Worm (Caenorhabditis elegans) whole organism, L4 larva: ENCODE results near the gene acs-4.

Experiments
- D1046.2 ChIP-seq: fragments of 200-800 bp; sonication (Bioruptor generic); IDR thresholded peaks from 2 replicates; pipeline ENCODE4 v1.3.6; 2022; ENCODE audit warnings: missing genetic modification characterization, missing compliant biosample characterization
- F26F4.8 ChIP-seq: fragments of 200-800 bp; sonication (Bioruptor generic); conservative IDR thresholded peaks from 2 replicates; pipeline ENCODE4 v1.3.6; 2022; ENCODE audit warnings: missing genetic modification characterization, missing compliant biosample characterization
- Y105C5A.15 ChIP-seq: fragments of 200-800 bp; sonication (Bioruptor generic); IDR thresholded peaks from 2 replicates; pipeline ENCODE4 v1.3.6; 2022; ENCODE audit warnings: missing genetic modification characterization, missing compliant biosample characterization
- aly-2 ChIP-seq: sonication (generic microtip); optimal IDR thresholded peaks from 2 replicates; lab custom pipeline; 2018; ENCODE audit warnings: missing biosample characterization, missing genetic modification characterization
- arid-1 ChIP-seq: fragments of 200-800 bp; sonication (Bioruptor generic); conservative IDR thresholded peaks from 2 replicates; pipeline ENCODE4 v1.3.6; 2022; ENCODE audit warnings: missing genetic modification reagents, missing genetic modification characterization, missing compliant biosample characterization
- attf-4 ChIP-seq: sonication (generic microtip); optimal IDR thresholded peaks from 3 replicates; lab custom pipeline; 2017; ENCODE audit warnings: missing biosample characterization, missing genetic modification characterization
- ceh-44 ChIP-seq: fragments of 200-800 bp; sonication (Bioruptor generic); IDR thresholded peaks from 2 replicates; pipeline ENCODE4 v1.3.6; 2022; ENCODE audit warnings: missing genetic modification reagents, missing genetic modification characterization, missing compliant biosample characterization
- ceh-62 ChIP-seq: sonication (generic microtip); optimal IDR thresholded peaks from 2 replicates; lab custom pipeline; 2017; ENCODE audit warnings: missing biosample characterization, missing genetic modification characterization
- cey-2 ChIP-seq: sonication (generic microtip); optimal IDR thresholded peaks from 3 replicates; lab custom pipeline; 2017; ENCODE audit warnings: missing genetic modification characterization, mild to moderate bottlenecking, missing compliant biosample characterization, antibody characterized with exemption, borderline replicate concordance; ENCODE audit not compliant: insufficient read depth
- daf-12 ChIP-seq: fragments of 150-350 bp; optimal IDR thresholded peaks from 2 replicates; lab custom pipeline; 2014; ENCODE audit warnings: missing biosample characterization, missing genetic modification reagents, missing genetic modification characterization
- daf-16 ChIP-seq, 3 experiments: sonication (generic microtip); optimal IDR thresholded peaks; 2 replicates each; lab custom pipeline; 2016 to 2017; ENCODE audit warnings: missing genetic modification characterization in 3 of 3, missing genetic modification reagents in 3 of 3, mild to moderate bottlenecking in 2 of 3, missing compliant biosample characterization in 2 of 3, missing biosample characterization in 1 of 3, moderate library complexity in 1 of 3
- dpl-1 ChIP-seq: fragments of 150-350 bp; optimal IDR thresholded peaks from 2 replicates; lab custom pipeline; 2014; ENCODE audit warnings: missing biosample characterization, missing genetic modification reagents, missing genetic modification characterization
- dve-1 ChIP-seq: sonication (generic microtip); optimal IDR thresholded peaks from 2 replicates; lab custom pipeline; 2017; ENCODE audit warnings: antibody characterized with exemption, mild to moderate bottlenecking, missing genetic modification characterization, missing compliant biosample characterization; ENCODE audit not compliant: insufficient read depth
- fkh-10 ChIP-seq: fragments of 150-350 bp; optimal IDR thresholded peaks from 2 replicates; lab custom pipeline; 2014; ENCODE audit warnings: missing biosample characterization, missing genetic modification reagents, missing genetic modification characterization
- gei-8 ChIP-seq: fragments of 200-800 bp; sonication (Bioruptor generic); optimal IDR thresholded peaks from 2 replicates; lab custom pipeline; 2018; ENCODE audit warnings: mild to moderate bottlenecking, missing genetic modification characterization, missing compliant biosample characterization
- hif-1 ChIP-seq, 2 experiments: sonication (generic microtip); optimal IDR thresholded peaks; 2 replicates each; lab custom pipeline; 2016 to 2017; ENCODE audit warnings: missing compliant biosample characterization in 2 of 2, missing genetic modification characterization in 2 of 2, missing genetic modification reagents in 2 of 2, missing genotype in 2 of 2, mild to moderate bottlenecking in 1 of 2
- hlh-11 ChIP-seq: fragments of 200-800 bp; sonication (Bioruptor generic); optimal IDR thresholded peaks from 2 replicates; lab custom pipeline; 2018; ENCODE audit warnings: mild to moderate bottlenecking, missing genetic modification characterization, missing compliant biosample characterization
- hlh-30 ChIP-seq: sonication (generic microtip); optimal IDR thresholded peaks from 2 replicates; lab custom pipeline; 2017; ENCODE audit warnings: antibody characterized with exemption, mild to moderate bottlenecking, missing genetic modification characterization, missing compliant biosample characterization; ENCODE audit not compliant: insufficient read depth
- hmg-1.1 ChIP-seq: fragments of 200-800 bp; sonication (Bioruptor generic); IDR thresholded peaks from 2 replicates; pipeline ENCODE4 v1.3.6; 2022; ENCODE audit warnings: missing genetic modification reagents, missing genetic modification characterization, missing compliant biosample characterization
- lim-7 ChIP-seq: fragments of 200-800 bp; sonication (Bioruptor generic); IDR thresholded peaks from 2 replicates; pipeline ENCODE4 v1.3.6; 2022; ENCODE audit warnings: missing genetic modification characterization, missing compliant biosample characterization
- lin-13 ChIP-seq: fragments of 150-350 bp; optimal IDR thresholded peaks from 2 replicates; lab custom pipeline; 2014; ENCODE audit warnings: missing biosample characterization, missing genetic modification reagents, missing genetic modification characterization
- lin-15B ChIP-seq: fragments of 150-350 bp; sonication (generic microtip); optimal IDR thresholded peaks from 3 replicates; lab custom pipeline; 2014; ENCODE audit warnings: missing biosample characterization, missing genetic modification characterization
- lin-29 ChIP-seq: fragments of 200-800 bp; sonication (Bioruptor generic); IDR thresholded peaks from 2 replicates; pipeline ENCODE4 v1.3.6; 2022; ENCODE audit warnings: missing genetic modification reagents, missing genetic modification characterization, missing compliant biosample characterization
- lin-38 ChIP-seq: fragments of 200-800 bp; sonication (Bioruptor generic); IDR thresholded peaks from 2 replicates; pipeline ENCODE4 v1.3.6; 2022; ENCODE audit warnings: missing genetic modification reagents, missing genetic modification characterization, missing compliant biosample characterization
- lsy-2 ChIP-seq, 2 experiments: fragments of 150-350 bp in 1 of 2; sonication (generic microtip) in 1 of 2; optimal IDR thresholded peaks; 2 replicates each; lab custom pipeline; 2014 to 2017; ENCODE audit warnings: missing biosample characterization in 2 of 2, missing genetic modification characterization in 2 of 2
- mdl-1 ChIP-seq, 2 experiments: fragments of 150-350 bp in 1 of 2; sonication (generic microtip) in 1 of 2; optimal IDR thresholded peaks; 2 replicates each; lab custom pipeline; 2014 to 2017; ENCODE audit warnings: missing biosample characterization in 2 of 2, missing genetic modification characterization in 2 of 2
- mep-1 ChIP-seq: fragments of 150-350 bp; sonication (generic microtip); optimal IDR thresholded peaks from 3 replicates; lab custom pipeline; 2014; ENCODE audit warnings: missing biosample characterization, missing genetic modification characterization
- mes-2 ChIP-seq: sonication (generic microtip); optimal IDR thresholded peaks from 2 replicates; lab custom pipeline; 2016; ENCODE audit warnings: missing genotype, mild to moderate bottlenecking, missing genetic modification characterization, missing compliant biosample characterization; ENCODE audit not compliant: poor library complexity, severe bottlenecking
- nhr-10 ChIP-seq: fragments of 150-350 bp; optimal IDR thresholded peaks from 2 replicates; lab custom pipeline; 2014; ENCODE audit warnings: missing biosample characterization, missing genetic modification characterization
- nhr-11 ChIP-seq: fragments of 150-350 bp; optimal IDR thresholded peaks from 2 replicates; lab custom pipeline; 2014; ENCODE audit warnings: missing biosample characterization, missing genetic modification characterization
- nhr-25 ChIP-seq: sonication (generic microtip); optimal IDR thresholded peaks from 2 replicates; lab custom pipeline; 2017; ENCODE audit warnings: missing genetic modification characterization, mild to moderate bottlenecking, missing compliant biosample characterization, antibody characterized with exemption, moderate library complexity, borderline replicate concordance; ENCODE audit not compliant: insufficient read depth
- nhr-28 ChIP-seq: fragments of 150-350 bp; optimal IDR thresholded peaks from 2 replicates; lab custom pipeline; 2014; ENCODE audit warnings: missing biosample characterization, missing genetic modification characterization
- nhr-76 ChIP-seq: fragments of 150-350 bp; optimal IDR thresholded peaks from 2 replicates; lab custom pipeline; 2014; ENCODE audit warnings: missing biosample characterization, missing genetic modification characterization
- nhr-77 ChIP-seq: fragments of 150-350 bp; optimal IDR thresholded peaks from 2 replicates; lab custom pipeline; 2014; ENCODE audit warnings: missing biosample characterization, missing genetic modification characterization
- saeg-2 ChIP-seq: fragments of 200-800 bp; sonication (Bioruptor generic); IDR thresholded peaks from 2 replicates; pipeline ENCODE4 v1.3.6; 2022; ENCODE audit warnings: missing genetic modification reagents, missing genetic modification characterization, missing compliant biosample characterization
- snpc-4 ChIP-seq: fragments of 150-350 bp; optimal IDR thresholded peaks from 2 replicates; lab custom pipeline; 2014; ENCODE audit warnings: missing biosample characterization, missing genetic modification characterization
- spr-3 ChIP-seq: fragments of 200-800 bp; sonication (Bioruptor generic); optimal IDR thresholded peaks from 2 replicates; lab custom pipeline; 2018; ENCODE audit warnings: mild to moderate bottlenecking, missing genetic modification characterization, missing compliant biosample characterization
- unc-130 ChIP-seq: sonication (generic microtip); optimal IDR thresholded peaks from 2 replicates; lab custom pipeline; 2016; ENCODE audit warnings: missing genetic modification reagents, missing genetic modification characterization, missing compliant biosample characterization
- unc-62 ChIP-seq, 3 experiments: fragments of 150-350 bp in 1 of 3; sonication (generic microtip); optimal IDR thresholded peaks in 2 of 3; peaks in 1 of 3; 1 replicate in 1 of 3; 2 replicates in 2 of 3; lab custom pipeline; 2014 to 2017; ENCODE audit warnings: missing biosample characterization in 3 of 3, missing genetic modification characterization in 3 of 3, missing genetic modification reagents in 3 of 3, missing genotype in 1 of 3
- vab-7 ChIP-seq: fragments of 200-800 bp; sonication (Bioruptor generic); IDR thresholded peaks from 2 replicates; pipeline ENCODE4 v1.3.6; 2022; ENCODE audit warnings: missing genetic modification reagents, missing genetic modification characterization, missing compliant biosample characterization
- zfp-2 ChIP-seq: sonication (generic microtip); optimal IDR thresholded peaks from 2 replicates; lab custom pipeline; 2016; ENCODE audit warnings: mild to moderate bottlenecking, missing genetic modification characterization, missing compliant biosample characterization
- zip-2 ChIP-seq: fragments of 150-350 bp; optimal IDR thresholded peaks from 2 replicates; lab custom pipeline; 2014; ENCODE audit warnings: missing biosample characterization, missing genetic modification characterization

The acs-4 gene

ce11 chrIII:7198838-7199237 is 31.2 kb downstream of the acs-4 start, which contains the start of gene pfd-5:
TSS of gene pfd-5 (minus strand) at chrIII:7198884.
- TF ChIP-seq lim-7 (GFP tag; lab: Robert Waterston, UW) (no peak), attf-4 (no peak), saeg-2 (GFP tag; lab: Robert Waterston, UW) (no peak), Y105C5A.15 (GFP tag; lab: Robert Waterston, UW) (no peak), hif-1 (tag; optimal IDR thresholded peaks at IDR 0.05; lab: Kevin White, UChicago) (peak in 1 of 2 experiments; percentile 88), lin-13 (GFP tag; lab: Kevin White, UChicago) (no peak), lsy-2 (tag; optimal IDR thresholded peaks at IDR 0.05; lab: Kevin White, UChicago) (peak in 1 of 2 experiments; percentile 84), gei-8 (GFP tag; lab: Kevin White, UChicago) (no peak), aly-2 (tag; lab: Kevin White, UChicago) (no peak), hlh-30 (tag; lab: Kevin White, UChicago) (peak; percentile 36), lin-29 (GFP tag; lab: Robert Waterston, UW) (no peak), arid-1 (GFP tag; lab: Robert Waterston, UW) (no peak), lin-38 (peak; percentile 53), mep-1 (peak; percentile 41), hmg-1.1 (GFP tag; lab: Robert Waterston, UW) (no peak), D1046.2 (GFP tag; lab: Robert Waterston, UW) (no peak), daf-12 (tag; lab: Kevin White, UChicago) (no peak), mes-2 (tag; lab: Kevin White, UChicago) (peak; percentile 98), ceh-62 (tag; lab: Kevin White, UChicago) (no peak), unc-130 (GFP tag; lab: Kevin White, UChicago) (peak; percentile 57), dpl-1 (GFP tag; lab: Kevin White, UChicago) (peak; percentile 92), F26F4.8 (GFP tag; lab: Robert Waterston, UW) (no peak), nhr-11 (tag; lab: Kevin White, UChicago) (no peak), fkh-10 (no peak), lin-15B (tag; lab: Kevin White, UChicago) (no peak), ceh-44 (0 out of 2 replicates have a peak, but pooled peaks have one; percentile 26), daf-16 (GFP tag; optimal IDR thresholded peaks at IDR 0.05; lab: Kevin White, UChicago) (no peak), daf-16 (tag; optimal IDR thresholded peaks at IDR 0.05; lab: Kevin White, UChicago) (peak; percentile 15), nhr-77 (tag; lab: Kevin White, UChicago) (no peak), vab-7 (GFP tag; lab: Robert Waterston, UW) (no peak), dve-1 (tag; lab: Kevin White, UChicago) (peak; percentile 22), spr-3 (no peak), zfp-2 (tag; lab: Kevin White, UChicago) (no peak)
- TF ChIP-seq, all 104 proteins: peak for 11

ce11 chrIII:7199467-7199866 is 31.8 kb downstream of the acs-4 start:
- TF ChIP-seq cey-2 (tag; lab: Kevin White, UChicago) (peak; percentile 17), mep-1 (peak; percentile 25), dve-1 (tag; lab: Kevin White, UChicago) (peak; percentile 17), hmg-1.1 (GFP tag; lab: Robert Waterston, UW) (no peak)

ce11 chrIII:7201378-7202256 is 34.0 kb downstream of the acs-4 start, which contains the start of gene dpy-31:
TSS of gene dpy-31 (plus strand) at chrIII:7202206.
- peak; percentile 12 for TF ChIP-seq nhr-77 (tag; lab: Kevin White, UChicago)
- TF ChIP-seq cey-2 (tag; lab: Kevin White, UChicago) = peak; percentile 34
- no peak for TF ChIP-seq hmg-1.1 (GFP tag; lab: Robert Waterston, UW)
- peak; percentile 58 for TF ChIP-seq mep-1
- TF ChIP-seq unc-62 (GFP tag; optimal IDR thresholded peaks at IDR 0.05 in 1 of 2; lab: Kevin White, UChicago) = peak in 1 of 2 experiments; percentile 95
- TF ChIP-seq unc-62 (tag; optimal IDR thresholded peaks at IDR 0.05; lab: Kevin White, UChicago) = no peak
- peak; percentile 21 for TF ChIP-seq nhr-28 (tag; lab: Kevin White, UChicago)
- TF ChIP-seq nhr-25 (tag; lab: Kevin White, UChicago) = peak; percentile 64
- no peak for TF ChIP-seq nhr-76 (tag; lab: Kevin White, UChicago)
- no peak for TF ChIP-seq snpc-4 (tag; lab: Kevin White, UChicago)
- TF ChIP-seq zip-2 = no peak
- TF ChIP-seq dve-1 (tag; lab: Kevin White, UChicago) = peak; percentile 40
- TF ChIP-seq mdl-1 (tag; optimal IDR thresholded peaks at IDR 0.05; lab: Kevin White, UChicago) = peak in 1 of 2 experiments; percentile 15
- TF ChIP-seq nhr-10 (tag; lab: Kevin White, UChicago) = peak; percentile 6
- peak in 1 of 2 experiments; percentile 44 for TF ChIP-seq lsy-2 (tag; optimal IDR thresholded peaks at IDR 0.05; lab: Kevin White, UChicago)
- peak; percentile 13 for TF ChIP-seq hlh-11
